Worm (Caenorhabditis elegans) whole organism, L1 larva: ENCODE data around the gene cdgs-1.

Experiments used
- C16A3.4 ChIP-seq: fragments of 150-350 bp; optimal IDR thresholded peaks from 2 replicates; lab custom pipeline; 2014; ENCODE audit warnings: missing biosample characterization, missing genetic modification characterization
- C34B4.2 ChIP-seq: sonication (generic microtip); optimal IDR thresholded peaks from 2 replicates; lab custom pipeline; 2017; ENCODE audit warnings: mild to moderate bottlenecking, missing genetic modification characterization, missing compliant biosample characterization
- F16B12.6 ChIP-seq: fragments of 150-350 bp; optimal IDR thresholded peaks from 2 replicates; lab custom pipeline; 2014; ENCODE audit warnings: missing biosample characterization, missing genetic modification characterization
- Y116A8C.19 ChIP-seq: sonication (generic microtip); optimal IDR thresholded peaks from 2 replicates; lab custom pipeline; 2016; ENCODE audit warnings: missing compliant biosample characterization, missing genetic modification characterization, borderline replicate concordance
- aha-1 ChIP-seq: fragments of 150-350 bp; optimal IDR thresholded peaks from 2 replicates; lab custom pipeline; 2014; ENCODE audit warnings: missing biosample characterization, missing genetic modification characterization
- alr-1 ChIP-seq: fragments of 200-800 bp; sonication (Bioruptor generic); optimal IDR thresholded peaks from 2 replicates; lab custom pipeline; 2018; ENCODE audit warnings: borderline replicate concordance, mild to moderate bottlenecking, missing genetic modification characterization, missing compliant biosample characterization
- aly-2 ChIP-seq: fragments of 150-350 bp; optimal IDR thresholded peaks from 2 replicates; lab custom pipeline; 2014; ENCODE audit warnings: missing biosample characterization, missing genetic modification characterization
- blmp-1 ChIP-seq: fragments of 150-350 bp; optimal IDR thresholded peaks from 2 replicates; lab custom pipeline; 2014; ENCODE audit warnings: missing biosample characterization, missing genetic modification characterization
- ceh-8 ChIP-seq: fragments of 200-800 bp; sonication (Bioruptor generic); optimal IDR thresholded peaks from 2 replicates; lab custom pipeline; 2018; ENCODE audit warnings: mild to moderate bottlenecking, missing genetic modification characterization, moderate library complexity, missing compliant biosample characterization
- ceh-82 ChIP-seq, 3 experiments: fragments of 150-350 bp in 1 of 3; sonication (generic microtip) in 2 of 3; optimal IDR thresholded peaks; 2 replicates each; lab custom pipeline; 2014 to 2017; ENCODE audit warnings: missing biosample characterization in 3 of 3, missing genetic modification characterization in 3 of 3
- ceh-88 ChIP-seq: fragments of 200-800 bp; sonication (Bioruptor generic); IDR thresholded peaks from 2 replicates; pipeline ENCODE4 v1.3.6; 2022; ENCODE audit warnings: missing genetic modification characterization, missing compliant biosample characterization
- ceh-90 ChIP-seq: sonication (generic microtip); optimal IDR thresholded peaks from 2 replicates; lab custom pipeline; 2016; ENCODE audit warnings: missing genetic modification characterization, missing compliant biosample characterization
- ces-1 ChIP-seq: fragments of 150-350 bp; optimal IDR thresholded peaks from 2 replicates; lab custom pipeline; 2014; ENCODE audit warnings: missing biosample characterization, missing genetic modification reagents, missing genetic modification characterization
- dpl-1 ChIP-seq, 3 experiments: fragments of 150-350 bp in 2 of 3; sonication (generic microtip) in 1 of 3; optimal IDR thresholded peaks; 2 replicates each; lab custom pipeline; 2014 to 2017; ENCODE audit warnings: missing biosample characterization in 3 of 3, missing genetic modification characterization in 3 of 3, missing genetic modification reagents in 3 of 3
- egl-13 ChIP-seq: sonication (generic microtip); optimal IDR thresholded peaks from 2 replicates; lab custom pipeline; 2016; ENCODE audit warnings: missing genotype, missing genetic modification reagents, missing genetic modification characterization, missing compliant biosample characterization
- egl-27 ChIP-seq, 2 experiments: fragments of 150-350 bp in 1 of 2; sonication (generic microtip); optimal IDR thresholded peaks; 3 replicates each; lab custom pipeline; 2017 to 2018; ENCODE audit warnings: missing biosample characterization in 2 of 2, missing genetic modification characterization in 2 of 2, missing genetic modification reagents in 2 of 2
- ets-5 ChIP-seq: fragments of 200-800 bp; sonication (Bioruptor generic); IDR thresholded peaks from 2 replicates; pipeline ENCODE4 v1.3.6; 2022; ENCODE audit warnings: missing genetic modification characterization, missing compliant biosample characterization
- fkh-4 ChIP-seq: sonication (generic microtip); optimal IDR thresholded peaks from 2 replicates; lab custom pipeline; 2016; ENCODE audit warnings: missing compliant biosample characterization, missing genetic modification characterization, borderline replicate concordance
- fkh-8 ChIP-seq: sonication (generic microtip); optimal IDR thresholded peaks from 2 replicates; lab custom pipeline; 2016; ENCODE audit warnings: mild to moderate bottlenecking, missing genetic modification characterization, missing compliant biosample characterization
- hlh-17 ChIP-seq: fragments of 200-800 bp; sonication (Bioruptor generic); optimal IDR thresholded peaks from 2 replicates; lab custom pipeline; 2018; ENCODE audit warnings: missing genetic modification characterization, mild to moderate bottlenecking, missing compliant biosample characterization, moderate library complexity, borderline replicate concordance
- hlh-4 ChIP-seq: sonication (generic microtip); optimal IDR thresholded peaks from 2 replicates; lab custom pipeline; 2016; ENCODE audit warnings: mild to moderate bottlenecking, missing genetic modification characterization, missing compliant biosample characterization
- hpl-2 ChIP-seq: fragments of 150-350 bp; optimal IDR thresholded peaks from 2 replicates; lab custom pipeline; 2014; ENCODE audit warnings: missing biosample characterization, missing genetic modification reagents, missing genetic modification characterization
- irx-1 ChIP-seq: sonication (generic microtip); optimal IDR thresholded peaks from 2 replicates; lab custom pipeline; 2016; ENCODE audit warnings: missing genetic modification characterization, missing compliant biosample characterization
- isw-1 ChIP-seq: fragments of 200-800 bp; sonication (Bioruptor generic); IDR thresholded peaks from 2 replicates; pipeline ENCODE4 v1.3.6; 2022; ENCODE audit warnings: missing genetic modification characterization, missing compliant biosample characterization
- lin-14 ChIP-seq: fragments of 200-800 bp; sonication (Bioruptor generic); optimal IDR thresholded peaks from 2 replicates; lab custom pipeline; 2018; ENCODE audit warnings: mild to moderate bottlenecking, missing genetic modification characterization, moderate library complexity, missing compliant biosample characterization
- lin-15B ChIP-seq: fragments of 150-350 bp; sonication (generic microtip); optimal IDR thresholded peaks from 3 replicates; lab custom pipeline; 2014; ENCODE audit warnings: missing biosample characterization, missing genetic modification characterization
- lin-39 ChIP-seq: fragments of 150-350 bp; optimal IDR thresholded peaks from 2 replicates; lab custom pipeline; 2014; ENCODE audit warnings: missing biosample characterization, missing genetic modification reagents, missing genetic modification characterization
- lir-3 ChIP-seq: sonication (generic microtip); optimal IDR thresholded peaks from 2 replicates; lab custom pipeline; 2016; ENCODE audit warnings: mild to moderate bottlenecking, missing genetic modification characterization, moderate library complexity, missing compliant biosample characterization; ENCODE audit not compliant: poor library complexity
- mdl-1 ChIP-seq, 2 experiments: fragments of 150-350 bp; optimal IDR thresholded peaks; 2 replicates each; lab custom pipeline; 2014 to 2017; ENCODE audit warnings: missing biosample characterization in 2 of 2, missing genetic modification characterization in 2 of 2, inconsistent platforms in 1 of 2
- mef-2 ChIP-seq: fragments of 150-350 bp; optimal IDR thresholded peaks from 2 replicates; lab custom pipeline; 2014; ENCODE audit warnings: missing biosample characterization, missing genetic modification characterization
- nhr-11 ChIP-seq: fragments of 150-350 bp; optimal IDR thresholded peaks from 2 replicates; lab custom pipeline; 2014; ENCODE audit warnings: missing biosample characterization, missing genetic modification characterization
- nhr-19 ChIP-seq: fragments of 200-800 bp; sonication (Bioruptor generic); conservative IDR thresholded peaks from 2 replicates; pipeline ENCODE4 v1.3.6; 2022; ENCODE audit warnings: missing genetic modification characterization, missing compliant biosample characterization
- nhr-237 ChIP-seq: fragments of 150-350 bp; optimal IDR thresholded peaks from 2 replicates; lab custom pipeline; 2014; ENCODE audit warnings: missing biosample characterization, missing genetic modification characterization
- nhr-28 ChIP-seq: fragments of 150-350 bp; optimal IDR thresholded peaks from 2 replicates; lab custom pipeline; 2014; ENCODE audit warnings: missing biosample characterization, missing genetic modification characterization
- nhr-71 ChIP-seq: sonication (generic microtip); optimal IDR thresholded peaks from 2 replicates; lab custom pipeline; 2016; ENCODE audit warnings: mild to moderate bottlenecking, missing genetic modification characterization, moderate library complexity, missing compliant biosample characterization
- nhr-76 ChIP-seq: sonication (generic microtip); optimal IDR thresholded peaks from 2 replicates; lab custom pipeline; 2017; ENCODE audit warnings: missing biosample characterization, missing genetic modification characterization
- nhr-77 ChIP-seq: fragments of 150-350 bp; optimal IDR thresholded peaks from 2 replicates; lab custom pipeline; 2014; ENCODE audit warnings: missing biosample characterization, missing genetic modification characterization
- nhr-85 ChIP-seq: sonication (generic microtip); peaks from one replicate; lab custom pipeline; 2016; ENCODE audit warnings: missing genetic modification characterization, inconsistent platforms, missing compliant biosample characterization
- nhr-90 ChIP-seq: sonication (generic microtip); optimal IDR thresholded peaks from 2 replicates; lab custom pipeline; 2016; ENCODE audit warnings: mild to moderate bottlenecking, missing genetic modification characterization, missing compliant biosample characterization; ENCODE audit not compliant: poor library complexity
- pqm-1 ChIP-seq: sonication (generic microtip); optimal IDR thresholded peaks from 3 replicates; lab custom pipeline; 2017; ENCODE audit warnings: missing biosample characterization, missing genetic modification characterization
- rnt-1 ChIP-seq: sonication (generic microtip); optimal IDR thresholded peaks from 2 replicates; lab custom pipeline; 2016; ENCODE audit warnings: mild to moderate bottlenecking, missing genetic modification characterization, moderate library complexity, missing compliant biosample characterization
- skn-1 ChIP-seq: fragments of 150-350 bp; optimal IDR thresholded peaks from 2 replicates; lab custom pipeline; 2014; ENCODE audit warnings: missing biosample characterization, missing genetic modification characterization
- sptf-1 ChIP-seq: fragments of 150-350 bp; optimal IDR thresholded peaks from 2 replicates; lab custom pipeline; 2014; ENCODE audit warnings: missing biosample characterization, missing genetic modification characterization
- tbx-2 ChIP-seq: sonication (generic microtip); optimal IDR thresholded peaks from 2 replicates; lab custom pipeline; 2016; ENCODE audit warnings: missing genetic modification characterization, missing compliant biosample characterization
- unc-130 ChIP-seq: fragments of 150-350 bp; optimal IDR thresholded peaks from 2 replicates; lab custom pipeline; 2017; ENCODE audit warnings: missing biosample characterization, missing genetic modification characterization, inconsistent platforms
- unc-30 ChIP-seq: sonication (generic microtip); optimal IDR thresholded peaks from 2 replicates; lab custom pipeline; 2017; ENCODE audit warnings: missing biosample characterization, missing genetic modification characterization
- vab-15 ChIP-seq: sonication (generic microtip); optimal IDR thresholded peaks from 2 replicates; lab custom pipeline; 2017; ENCODE audit warnings: missing genotype, mild to moderate bottlenecking, missing genetic modification characterization, missing compliant biosample characterization
- ztf-4 ChIP-seq: fragments of 150-350 bp; optimal IDR thresholded peaks from 2 replicates; lab custom pipeline; 2014; ENCODE audit warnings: missing biosample characterization, missing genetic modification characterization

The cdgs-1 gene

DNA sequence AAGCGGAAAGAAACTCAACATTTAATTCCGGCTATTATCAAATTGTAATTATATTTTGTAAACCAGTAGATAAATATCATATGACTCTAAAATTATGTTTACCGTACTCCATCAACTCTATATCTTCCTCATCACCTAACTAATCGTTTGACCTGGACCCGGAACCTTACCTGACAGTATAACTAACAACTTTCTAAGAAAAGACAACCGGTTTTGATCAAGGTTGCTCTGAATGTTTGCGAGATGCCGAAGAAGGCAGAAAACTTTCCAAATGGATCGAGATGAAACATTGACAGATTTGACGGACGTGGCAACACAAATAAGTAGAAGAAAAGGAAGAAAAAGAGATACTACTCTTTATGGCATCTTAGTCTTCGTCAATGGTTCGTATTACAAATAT lies 9.1 kb upstream of the cdgs-1 start (continued):
- TF ChIP-seq nhr-71 (peak; percentile 43), ceh-82 (tag; optimal IDR thresholded peaks at IDR 0.05; lab: Kevin White, UChicago) (no peak), mdl-1 (tag; optimal IDR thresholded peaks at IDR 0.05; lab: Kevin White, UChicago) (no peak), nhr-90 (peak; percentile 32)

DNA sequence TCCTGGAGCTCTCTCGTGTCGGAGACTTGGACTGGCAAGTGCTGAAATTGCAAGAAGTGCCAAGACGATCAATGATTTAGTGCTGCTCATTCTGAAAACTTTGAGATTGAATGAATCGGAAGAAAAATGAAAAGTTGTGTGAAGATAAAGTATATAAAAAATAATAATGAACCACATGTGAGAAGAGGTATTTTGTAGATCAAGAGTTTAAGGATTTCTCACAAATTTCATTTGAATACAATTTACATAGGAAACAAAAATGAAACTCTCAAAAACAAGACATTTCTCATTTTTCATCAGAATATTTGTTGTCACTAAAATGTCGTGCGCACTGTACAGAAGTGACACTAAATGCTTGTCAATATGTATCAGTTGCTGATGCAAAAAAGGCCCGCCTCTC lies 7.0 kb upstream of the cdgs-1 start, which contains the start of gene T14A8.2:
Gene T14A8.2 (minus strand): TSS at position 101 of the 400 bp plus-strand sequence.
- TF ChIP-seq nhr-237 (tag; lab: Kevin White, UChicago) (no peak), hpl-2 (GFP tag; lab: Kevin White, UChicago) (no peak), nhr-11 (tag; lab: Kevin White, UChicago) (no peak), ets-5 (GFP tag; lab: Robert Waterston, UW) (no peak), blmp-1 (tag; lab: Kevin White, UChicago) (no peak), pqm-1 (tag; lab: Kevin White, UChicago) (no peak), lin-14 (GFP tag; lab: Kevin White, UChicago) (no peak), Y116A8C.19 (tag; lab: Kevin White, UChicago) (no peak), aly-2 (tag; lab: Kevin White, UChicago) (no peak), tbx-2 (tag; lab: Kevin White, UChicago) (no peak), ceh-82 (tag; optimal IDR thresholded peaks at IDR 0.05; lab: Kevin White, UChicago) (no peak), nhr-77 (tag; lab: Kevin White, UChicago) (no peak), hlh-4 (no peak), nhr-19 (GFP tag; lab: Robert Waterston, UW) (no peak)

DNA sequence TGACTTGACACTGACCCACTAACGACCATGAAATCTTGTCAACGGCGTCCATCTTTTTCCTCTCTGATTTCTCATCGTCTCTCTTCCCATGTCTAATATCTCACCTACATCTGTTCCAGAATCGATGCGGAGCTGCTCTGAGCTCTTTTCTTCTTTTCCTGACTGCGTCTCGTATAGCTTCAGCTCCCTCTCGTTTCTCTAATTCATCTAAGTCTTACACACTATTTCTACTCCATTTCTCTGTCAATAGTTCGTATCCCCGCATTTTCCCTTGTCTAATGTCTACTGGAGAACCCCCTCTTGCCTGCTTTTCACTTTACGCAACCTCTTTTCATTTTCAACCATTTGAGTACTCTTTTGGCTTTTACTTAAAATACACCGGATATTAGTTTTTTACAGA lies 2.3 kb upstream of the cdgs-1 start, which contains the start of gene ric-3:
Gene ric-3 (plus strand): TSS at position 400 of the 400 bp plus-strand sequence.
- TF ChIP-seq C16A3.4: peak; percentile 5
- no peak for TF ChIP-seq C34B4.2 (tag; lab: Kevin White, UChicago)
- peak; percentile 84 for TF ChIP-seq rnt-1 (tag; lab: Kevin White, UChicago)
- no peak for TF ChIP-seq ceh-8
- TF ChIP-seq mef-2 (tag; lab: Kevin White, UChicago): peak; percentile 22
- no peak for TF ChIP-seq nhr-28 (tag; lab: Kevin White, UChicago)
- no peak for TF ChIP-seq egl-27 (tag; optimal IDR thresholded peaks at IDR 0.05; lab: Kevin White, UChicago)
- TF ChIP-seq unc-130 (tag; lab: Kevin White, UChicago): no peak
- no peak for TF ChIP-seq ceh-88 (GFP tag; lab: Robert Waterston, UW)
- TF ChIP-seq F16B12.6 (tag; lab: Kevin White, UChicago): no peak
- TF ChIP-seq egl-13 (tag; lab: Kevin White, UChicago): peak; percentile 71
- no peak for TF ChIP-seq ztf-4 (tag; lab: Kevin White, UChicago)
- peak; percentile 56; the same call in 1 of the 2 replicates for TF ChIP-seq isw-1
- TF ChIP-seq fkh-4 (tag; lab: Kevin White, UChicago): no peak
- TF ChIP-seq hlh-17 (GFP tag; lab: Kevin White, UChicago): no peak
- peak; percentile 45 to 63 (median 50) for TF ChIP-seq ceh-82 (tag; optimal IDR thresholded peaks at IDR 0.05; lab: Kevin White, UChicago)
- no peak for TF ChIP-seq aha-1 (tag; lab: Kevin White, UChicago)
- no peak for TF ChIP-seq hpl-2 (GFP tag; lab: Kevin White, UChicago)
- TF ChIP-seq skn-1 (tag; lab: Kevin White, UChicago): peak; percentile 19
- TF ChIP-seq unc-30 (tag; lab: Kevin White, UChicago): no peak
- TF ChIP-seq lin-39 (tag; lab: Kevin White, UChicago): peak; percentile 17
- no peak for TF ChIP-seq ces-1 (GFP tag; lab: Kevin White, UChicago)
- TF ChIP-seq nhr-237 (tag; lab: Kevin White, UChicago): no peak
- no peak for TF ChIP-seq alr-1 (tag; lab: Kevin White, UChicago)
- TF ChIP-seq nhr-19 (GFP tag; lab: Robert Waterston, UW): peak; percentile 63
- TF ChIP-seq pqm-1 (tag; lab: Kevin White, UChicago): no peak
- TF ChIP-seq nhr-11 (tag; lab: Kevin White, UChicago): no peak
- TF ChIP-seq lir-3 (tag; lab: Kevin White, UChicago): peak; percentile 31
- TF ChIP-seq lin-15B (tag; lab: Kevin White, UChicago): no peak
- TF ChIP-seq ets-5 (GFP tag; lab: Robert Waterston, UW): no peak
- TF ChIP-seq irx-1 (tag; lab: Kevin White, UChicago): peak; percentile 48
- peak; percentile 77 for TF ChIP-seq blmp-1 (tag; lab: Kevin White, UChicago)
- TF ChIP-seq dpl-1 (GFP tag; optimal IDR thresholded peaks at IDR 0.05; lab: Kevin White, UChicago): peak; percentile 7 to 41 (median 31)
- peak; percentile 49 for TF ChIP-seq nhr-85 (tag; lab: Kevin White, UChicago)
- TF ChIP-seq fkh-8: peak; percentile 84
- TF ChIP-seq nhr-76 (tag; lab: Kevin White, UChicago): no peak
- no peak for TF ChIP-seq sptf-1 (tag; lab: Kevin White, UChicago)
- no peak for TF ChIP-seq vab-15 (tag; lab: Kevin White, UChicago)
- TF ChIP-seq aly-2 (tag; lab: Kevin White, UChicago): peak; percentile 57
- TF ChIP-seq ceh-90 (tag; lab: Kevin White, UChicago): peak; percentile 16
